Worm (Caenorhabditis elegans): ENCODE results near the gene slc-36.2.

The slc-36.2 gene

DNA sequence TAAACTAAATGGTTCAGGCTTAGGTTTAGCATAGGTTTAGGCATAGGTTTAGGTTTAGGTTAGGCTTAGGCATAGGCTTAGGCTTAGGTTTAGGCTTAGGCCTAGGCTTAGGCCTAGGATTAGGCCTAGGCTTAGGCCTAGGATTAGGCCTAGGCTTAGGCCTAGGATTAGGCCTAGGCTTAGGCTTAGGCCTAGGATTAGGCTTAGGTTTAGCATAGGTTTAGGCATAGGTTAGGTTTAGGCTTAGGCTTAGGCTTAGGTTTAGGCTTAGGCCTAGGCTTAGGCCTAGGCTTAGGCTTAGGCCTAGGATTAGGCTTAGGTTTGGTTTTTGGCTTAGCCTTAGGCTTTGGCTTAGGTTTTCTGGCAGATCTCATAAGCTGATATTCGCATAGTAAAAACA is 51.2 kb downstream of the slc-36.2 start:
- peak; percentile 91 for TF ChIP-seq dve-1 (tag; optimal IDR thresholded peaks at IDR 0.05)

DNA sequence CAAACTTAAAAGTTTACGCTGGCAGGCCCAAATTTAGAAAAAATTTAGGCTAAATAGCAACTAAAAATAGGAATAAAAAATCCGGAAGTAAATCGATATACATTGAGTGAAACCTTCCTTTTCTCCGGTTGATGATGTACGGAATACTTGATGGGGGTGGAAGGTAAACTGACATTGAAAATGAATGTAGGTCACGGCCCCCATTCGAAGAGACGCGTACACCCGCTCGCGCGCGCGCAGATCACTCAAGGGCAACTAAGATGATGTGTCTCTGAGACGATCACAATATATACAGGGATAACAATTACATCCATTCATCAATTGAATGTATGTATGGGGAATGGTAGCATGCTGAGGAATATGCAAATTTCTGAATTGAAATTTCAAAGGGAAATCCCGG is 51.7 kb downstream of the slc-36.2 start:
- TF ChIP-seq pros-1 (tag; optimal IDR thresholded peaks at IDR 0.05) (no peak), odd-2 (tag; optimal IDR thresholded peaks at IDR 0.05) (no peak), ceh-31 (tag; optimal IDR thresholded peaks at IDR 0.05) (no peak), nfya-1 (tag; optimal IDR thresholded peaks at IDR 0.05) (no peak), hlh-30 (tag; optimal IDR thresholded peaks at IDR 0.05; ENCODE audit: insufficient read depth) (no peak), ceh-2 (tag; optimal IDR thresholded peaks at IDR 0.05) (no peak), npax-4 (tag; optimal IDR thresholded peaks at IDR 0.05) (no peak), fkh-6 (tag; optimal IDR thresholded peaks at IDR 0.05) (no peak), nhr-11 (tag; optimal IDR thresholded peaks at IDR 0.05) (no peak), ahr-1 (tag; optimal IDR thresholded peaks at IDR 0.05) (no peak), Y22D7AL.16 (tag; optimal IDR thresholded peaks at IDR 0.05) (no peak), fkh-10 (GFP tag; optimal IDR thresholded peaks at IDR 0.05) (no peak), unc-86 (tag; optimal IDR thresholded peaks at IDR 0.05) (no peak), ceh-9 (tag; optimal IDR thresholded peaks at IDR 0.05) (no peak), eyg-1 (tag; optimal IDR thresholded peaks at IDR 0.05) (no peak), sox-4 (tag; optimal IDR thresholded peaks at IDR 0.05) (no peak)
